Worm (Caenorhabditis elegans) whole organism, mixed stage, embryonic: Measurements from ENCODE around the gene stdh-3.

Source experiments
- elt-1 ChIP-seq: sonication (generic microtip); optimal IDR thresholded peaks from 2 replicates; lab custom pipeline; 2017; ENCODE audit warnings: missing genetic modification characterization, mild to moderate bottlenecking, missing compliant biosample characterization, antibody characterized with exemption, moderate library complexity, borderline replicate concordance; ENCODE audit not compliant: insufficient read depth
- sptf-1 ChIP-seq: sonication (generic microtip); optimal IDR thresholded peaks from 2 replicates; lab custom pipeline; 2017; ENCODE audit warnings: mild to moderate bottlenecking, missing genetic modification characterization, moderate library complexity, missing compliant biosample characterization

ce11 chrV:13949752-13950151, 45.3 kb downstream of the stdh-3 start, which contains the start of gene R10D12.7:
- no peak for TF ChIP-seq sptf-1
- TF ChIP-seq elt-1 = no peak
